Comparison of ENCODE assay signal across 4 fruit fly cellular contexts in the genomic region with DNA sequence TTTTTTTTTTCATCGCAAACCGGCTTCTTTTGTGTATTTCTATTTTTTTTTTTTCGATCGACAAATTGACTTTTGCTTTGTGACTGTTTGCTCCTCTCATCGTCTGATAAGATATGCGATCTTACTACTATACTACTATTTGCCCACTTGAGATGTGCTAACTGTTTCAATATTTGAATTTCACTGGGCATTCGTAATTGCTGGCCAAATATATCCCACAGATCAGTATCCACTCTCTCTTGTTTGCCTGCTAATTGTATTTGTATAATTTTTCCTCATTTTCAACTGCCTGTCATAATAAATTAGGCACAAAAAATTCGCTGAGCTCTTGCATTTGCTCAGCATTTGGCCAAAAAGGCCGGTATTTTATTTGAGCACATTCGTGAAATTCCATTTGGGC.
A peak's percentile ranks its signal among the peaks of the same experiment; 100 is the strongest.
TF ChIP-seq lines count a peak whose summit lies in the region.

No protein-coding gene starts in this region.

- TF ChIP-seq CTCF in whole organism, embryonic (GFP tag; optimal IDR thresholded peaks at IDR 0.05; lab: Kevin White, UChicago), result no peak

TF ChIP-seq in whole organism, adult, 20 proteins besides CTCF, POLR2A, EP300 and RAD21:
- TF ChIP-seq cic (GFP tag; optimal IDR thresholded peaks at IDR 0.05; lab: Kevin White, UChicago) (no peak), CG7045 (GFP tag; optimal IDR thresholded peaks at IDR 0.05; lab: Kevin White, UChicago) (peak; percentile 31), CG14711 (tag; optimal IDR thresholded peaks at IDR 0.05; lab: Kevin White, UChicago) (peak; percentile 29), tj (GFP tag; optimal IDR thresholded peaks at IDR 0.05; lab: Kevin White, UChicago) (no peak), kay (GFP tag; lab: Kevin White, UChicago; ENCODE audit: borderline replicate concordance) (peak; percentile 51), Clk (GFP tag; optimal IDR thresholded peaks at IDR 0.05; lab: Kevin White, UChicago) (peak; percentile 3), CG7101 (tag; optimal IDR thresholded peaks at IDR 0.05; lab: Kevin White, UChicago) (peak; percentile 35), Crg-1 (GFP tag; optimal IDR thresholded peaks at IDR 0.05; lab: Kevin White, UChicago) (no peak), CG12768 (GFP tag; optimal IDR thresholded peaks at IDR 0.05; lab: Kevin White, UChicago) (peak; percentile 5), bab1 (GFP tag; optimal IDR thresholded peaks at IDR 0.05; lab: Kevin White, UChicago) (no peak), CG5204 (GFP tag; optimal IDR thresholded peaks at IDR 0.05; lab: Kevin White, UChicago) (no peak)
TF ChIP-seq in whole organism, adult: peak in this region for 6.

TF ChIP-seq in whole organism, embryonic, 481 proteins besides CTCF, POLR2A, EP300 and RAD21 (continues in another document):
- peak; percentile 4 for TF ChIP-seq Vsx1 (GFP tag; optimal IDR thresholded peaks at IDR 0.05; lab: Kevin White, UChicago)
- TF ChIP-seq CG16863 (GFP tag; optimal IDR thresholded peaks at IDR 0.05; lab: Kevin White, UChicago), result no peak
- TF ChIP-seq croc (GFP tag; conservative IDR thresholded peaks at IDR 0.05; lab: Robert Waterston, UW), result no peak
- no peak for TF ChIP-seq CG11695 (GFP tag; IDR thresholded peaks at IDR 0.05; lab: Robert Waterston, UW)
- TF ChIP-seq twi (tag; optimal IDR thresholded peaks at IDR 0.05; lab: Kevin White, UChicago), result no peak
- TF ChIP-seq Asciz (GFP tag; optimal IDR thresholded peaks at IDR 0.05; lab: Kevin White, UChicago), result peak; percentile 43
- no peak for TF ChIP-seq Sin3A (optimal IDR thresholded peaks at IDR 0.05; lab: Kevin White, UChicago)
- no peak for TF ChIP-seq mirr (GFP tag; optimal IDR thresholded peaks at IDR 0.05; lab: Kevin White, UChicago)
- peak; percentile 5 for TF ChIP-seq CG15011 (GFP tag; optimal IDR thresholded peaks at IDR 0.05; lab: Kevin White, UChicago)
- peak; percentile 15; the same call in 1 of the 2 replicates for TF ChIP-seq CG11085 (GFP tag; IDR thresholded peaks at IDR 0.05; lab: Robert Waterston, UW)
- TF ChIP-seq knrl (GFP tag; IDR thresholded peaks at IDR 0.05; lab: Robert Waterston, UW; ENCODE audit: partially characterized antibody), result no peak
- peak; percentile 29 for TF ChIP-seq wek (GFP tag; optimal IDR thresholded peaks at IDR 0.05; lab: Kevin White, UChicago)
- no peak for TF ChIP-seq YL-1 (GFP tag; optimal IDR thresholded peaks at IDR 0.05; lab: Kevin White, UChicago)
- TF ChIP-seq chif (GFP tag; optimal IDR thresholded peaks at IDR 0.05; lab: Kevin White, UChicago), result no peak
- TF ChIP-seq sens (GFP tag; lab: Kevin White, UChicago), result peak; percentile 61
- TF ChIP-seq Dek (tag; optimal IDR thresholded peaks at IDR 0.05; lab: Kevin White, UChicago), result no peak
- peak; percentile 47 for TF ChIP-seq ATbp (GFP tag; optimal IDR thresholded peaks at IDR 0.05; lab: Kevin White, UChicago)
- no peak for TF ChIP-seq grn (GFP tag; optimal IDR thresholded peaks at IDR 0.05; lab: Kevin White, UChicago)
- no peak for TF ChIP-seq CG12299 (tag; optimal IDR thresholded peaks at IDR 0.05; lab: Kevin White, UChicago)
- no peak for TF ChIP-seq CG18476 (GFP tag; optimal IDR thresholded peaks at IDR 0.05; lab: Kevin White, UChicago)
- peak; percentile 7 for TF ChIP-seq Hmr (GFP tag; optimal IDR thresholded peaks at IDR 0.05; lab: Kevin White, UChicago)
- TF ChIP-seq unpg (GFP tag; optimal IDR thresholded peaks at IDR 0.05; lab: Kevin White, UChicago), result peak; percentile 12
- peak; percentile 6 for TF ChIP-seq caup (GFP tag; optimal IDR thresholded peaks at IDR 0.05; lab: Kevin White, UChicago; ENCODE audit: severe bottlenecking)
- TF ChIP-seq Awh (GFP tag; IDR thresholded peaks at IDR 0.05; lab: Robert Waterston, UW), result no peak
- TF ChIP-seq Xrp1 (GFP tag; IDR thresholded peaks at IDR 0.05; lab: Robert Waterston, UW), result 0 out of 2 replicates have a peak, but pooled peaks have one; percentile 19
- TF ChIP-seq h (optimal IDR thresholded peaks at IDR 0.05; lab: Kevin White, UChicago), result no peak

TF ChIP-seq in whole organism, prepupa, 60 proteins besides CTCF, POLR2A, EP300 and RAD21 (continues in another document):
- TF ChIP-seq Smox (GFP tag; optimal IDR thresholded peaks at IDR 0.05; lab: Kevin White, UChicago) (no peak), Sox102F (GFP tag; optimal IDR thresholded peaks at IDR 0.05; lab: Kevin White, UChicago) (no peak), Ets96B (tag; optimal IDR thresholded peaks at IDR 0.05; lab: Kevin White, UChicago) (no peak), CG3919 (GFP tag; optimal IDR thresholded peaks at IDR 0.05; lab: Kevin White, UChicago) (no peak), achi (GFP tag; optimal IDR thresholded peaks at IDR 0.05; lab: Kevin White, UChicago) (no peak), Eip93F (GFP tag; optimal IDR thresholded peaks at IDR 0.05; lab: Kevin White, UChicago) (no peak), topi (GFP tag; optimal IDR thresholded peaks at IDR 0.05; lab: Kevin White, UChicago) (no peak), Eip78C (GFP tag; lab: Kevin White, UChicago) (peak; percentile 45), CG9139 (GFP tag; optimal IDR thresholded peaks at IDR 0.05; lab: Kevin White, UChicago) (peak; percentile 21), CG6276 (GFP tag; optimal IDR thresholded peaks at IDR 0.05; lab: Kevin White, UChicago) (no peak), CG10669 (GFP tag; optimal IDR thresholded peaks at IDR 0.05; lab: Kevin White, UChicago) (peak; percentile 37), CG6792 (GFP tag; optimal IDR thresholded peaks at IDR 0.05; lab: Kevin White, UChicago) (no peak), Sox14 (GFP tag; optimal IDR thresholded peaks at IDR 0.05; lab: Kevin White, UChicago) (no peak), dsx (GFP tag; optimal IDR thresholded peaks at IDR 0.05; lab: Kevin White, UChicago; ENCODE audit: poor library complexity, severe bottlenecking) (no peak), net (GFP tag; optimal IDR thresholded peaks at IDR 0.05; lab: Kevin White, UChicago) (no peak), pdm3 (GFP tag; optimal IDR thresholded peaks at IDR 0.05; lab: Kevin White, UChicago) (no peak), fd85E (GFP tag; optimal IDR thresholded peaks at IDR 0.05; lab: Kevin White, UChicago) (no peak), Lpt (GFP tag; optimal IDR thresholded peaks at IDR 0.05; lab: Kevin White, UChicago) (no peak), CG15336 (GFP tag; IDR thresholded peaks at IDR 0.05; lab: Robert Waterston, UW) (no peak), CG3032 (tag; optimal IDR thresholded peaks at IDR 0.05; lab: Kevin White, UChicago) (no peak), CG8119 (GFP tag; IDR thresholded peaks at IDR 0.05; lab: Robert Waterston, UW) (no peak), Hr38 (GFP tag; optimal IDR thresholded peaks at IDR 0.05; lab: Kevin White, UChicago) (no peak), vri (GFP tag; optimal IDR thresholded peaks at IDR 0.05; lab: Kevin White, UChicago) (no peak), CG11762 (GFP tag; optimal IDR thresholded peaks at IDR 0.05; lab: Kevin White, UChicago; ENCODE audit: insufficient read depth) (no peak), Blimp-1 (GFP tag; optimal IDR thresholded peaks at IDR 0.05; lab: Kevin White, UChicago) (no peak), CG11294 (GFP tag; IDR thresholded peaks at IDR 0.05; lab: Robert Waterston, UW) (no peak), fd59A (GFP tag; optimal IDR thresholded peaks at IDR 0.05; lab: Kevin White, UChicago) (no peak), CG16779 (tag; optimal IDR thresholded peaks at IDR 0.05; lab: Kevin White, UChicago) (no peak)

TF ChIP-seq in whole organism, pupa, 21 proteins besides CTCF, POLR2A, EP300 and RAD21:
- no peak for TF ChIP-seq Pif1B (GFP tag; optimal IDR thresholded peaks at IDR 0.05; lab: Kevin White, UChicago)
- peak; percentile 7 for TF ChIP-seq CG17806 (tag; optimal IDR thresholded peaks at IDR 0.05; lab: Kevin White, UChicago)
- peak; percentile 18 for TF ChIP-seq CG8159 (tag; optimal IDR thresholded peaks at IDR 0.05; lab: Kevin White, UChicago)
- peak; percentile 28 for TF ChIP-seq Pif1A (GFP tag; optimal IDR thresholded peaks at IDR 0.05; lab: Kevin White, UChicago)
